In genomic region chrIV:8600712-8601330, ce11 we compare ENCODE assay signal across 3 worm cellular contexts.
A peak's percentile ranks its signal among the peaks of the same experiment; 100 is the strongest.
TF ChIP-seq lines count a peak whose summit lies in the region.

TSS of gene Y59H11AR.4 (minus strand) at chrIV:8600762.

TF ChIP-seq in whole organism, L1 larva, 84 proteins besides CTCF, POLR2A, EP300 and RAD21:
- no peak for TF ChIP-seq ceh-82 (tag; optimal IDR thresholded peaks at IDR 0.05; lab: Kevin White, UChicago)
- TF ChIP-seq ztf-4 (tag; optimal IDR thresholded peaks at IDR 0.05; lab: Kevin White, UChicago) = no peak
- TF ChIP-seq nhr-11 (tag; optimal IDR thresholded peaks at IDR 0.05; lab: Kevin White, UChicago) = no peak
- peak in 1 of 6 experiments; percentile 74 for TF ChIP-seq elt-3 (tag; optimal IDR thresholded peaks at IDR 0.05; lab: Kevin White, UChicago)
- TF ChIP-seq blmp-1 (tag; optimal IDR thresholded peaks at IDR 0.05; lab: Kevin White, UChicago) = peak; percentile 47
- TF ChIP-seq unc-130 (tag; optimal IDR thresholded peaks at IDR 0.05; lab: Kevin White, UChicago) = no peak
- peak in 1 of 2 experiments; percentile 63 for TF ChIP-seq lin-35 (GFP tag; optimal IDR thresholded peaks at IDR 0.05; lab: Kevin White, UChicago)
- TF ChIP-seq elt-2 (tag; optimal IDR thresholded peaks at IDR 0.05; lab: Kevin White, UChicago) = no peak
- no peak for TF ChIP-seq pqm-1 (tag; optimal IDR thresholded peaks at IDR 0.05; lab: Kevin White, UChicago)
- no peak for TF ChIP-seq ceh-8 (GFP tag; optimal IDR thresholded peaks at IDR 0.05; lab: Kevin White, UChicago)
- TF ChIP-seq dpl-1 (GFP tag; optimal IDR thresholded peaks at IDR 0.05; lab: Kevin White, UChicago) = peak in 1 of 3 experiments; percentile 25
- no peak for TF ChIP-seq lin-39 (tag; optimal IDR thresholded peaks at IDR 0.05; lab: Kevin White, UChicago)
- peak; percentile 17 for TF ChIP-seq snu-23 (GFP tag; optimal IDR thresholded peaks at IDR 0.05; lab: Kevin White, UChicago)
- no peak for TF ChIP-seq fos-1 (tag; optimal IDR thresholded peaks at IDR 0.05; lab: Kevin White, UChicago)
- TF ChIP-seq nhr-90 (tag; optimal IDR thresholded peaks at IDR 0.05; lab: Kevin White, UChicago; ENCODE audit: poor library complexity) = no peak
- TF ChIP-seq efl-1 (optimal IDR thresholded peaks at IDR 0.05; lab: Kevin White, UChicago) = no peak
- peak; percentile 15 to 94 for TF ChIP-seq efl-1 (GFP tag; optimal IDR thresholded peaks at IDR 0.05 in 1 of 2; lab: Kevin White, UChicago)
- no peak for TF ChIP-seq dsc-1 (tag; optimal IDR thresholded peaks at IDR 0.05; lab: Kevin White, UChicago)
- TF ChIP-seq efl-3 (GFP tag; optimal IDR thresholded peaks at IDR 0.05; lab: Kevin White, UChicago) = no peak
- no peak for TF ChIP-seq Y116A8C.19 (tag; optimal IDR thresholded peaks at IDR 0.05; lab: Kevin White, UChicago; ENCODE audit: borderline replicate concordance)
- TF ChIP-seq aly-2 (tag; optimal IDR thresholded peaks at IDR 0.05; lab: Kevin White, UChicago) = no peak

TF ChIP-seq in whole organism, L2 larva, 48 proteins besides CTCF, POLR2A, EP300 and RAD21:
- TF ChIP-seq F13H6.1 (tag; optimal IDR thresholded peaks at IDR 0.05; lab: Kevin White, UChicago) = no peak
- peak; percentile 6 for TF ChIP-seq sma-9 (GFP tag; optimal IDR thresholded peaks at IDR 0.05; lab: Kevin White, UChicago)
- TF ChIP-seq sma-9 (tag; optimal IDR thresholded peaks at IDR 0.05; lab: Kevin White, UChicago) = no peak

TF ChIP-seq in whole organism, L4 larva, 104 proteins besides CTCF, POLR2A, EP300 and RAD21:
- peak; percentile 70 for TF ChIP-seq nhr-28 (tag; optimal IDR thresholded peaks at IDR 0.05; lab: Kevin White, UChicago)
- TF ChIP-seq jun-1 (tag; optimal IDR thresholded peaks at IDR 0.05; lab: Kevin White, UChicago) = no peak
- TF ChIP-seq unc-62 (GFP tag; optimal IDR thresholded peaks at IDR 0.05 in 1 of 2; lab: Kevin White, UChicago) = peak in 1 of 2 experiments; percentile 15
- TF ChIP-seq unc-62 (tag; optimal IDR thresholded peaks at IDR 0.05; lab: Kevin White, UChicago) = no peak
- peak; percentile 2 for TF ChIP-seq hlh-30 (tag; optimal IDR thresholded peaks at IDR 0.05; lab: Kevin White, UChicago; ENCODE audit: insufficient read depth)
- no peak for TF ChIP-seq lin-39 (tag; optimal IDR thresholded peaks at IDR 0.05; lab: Kevin White, UChicago)
- TF ChIP-seq lim-7 (GFP tag; IDR thresholded peaks at IDR 0.05; lab: Robert Waterston, UW) = no peak

Comparison
In these comparisons a context has a peak if more than half of its experiments do, and no peak if none do; other contexts are left out.
1. Of the 29 proteins assayed by ChIP-seq in both whole organism, L4 larva and whole organism, L1 larva: peak only in whole organism, L4 larva: nhr-28; only in whole organism, L1 larva: none; in both: none; in neither: 26; mixed calls (peak in some experiments, not most) for 2.